Fruit fly (Drosophila melanogaster) whole organism, embryonic: ENCODE measurements around the gene Oatp26F.

Experiments
- Aef1 ChIP-seq: fragments of 200-800 bp; sonication (Bioruptor generic); IDR thresholded peaks from 3 replicates; pipeline ENCODE4 v1.3.6; 2022; ENCODE audit warnings: missing biosample characterization, missing genetic modification characterization
- Asciz ChIP-seq: fragments of 200-800 bp; sonication (Bioruptor generic); optimal IDR thresholded peaks from 2 replicates; lab custom pipeline; 2017; ENCODE audit warnings: missing biosample characterization, mild to moderate bottlenecking, missing genetic modification characterization, missing genetic modification reagents
- Blimp-1 ChIP-seq: fragments of 200-800 bp; sonication (Bioruptor generic); optimal IDR thresholded peaks from 3 replicates; lab custom pipeline; 2018; ENCODE audit warnings: missing biosample characterization, missing genetic modification characterization, mild to moderate bottlenecking, moderate library complexity, missing genetic modification reagents
- CG10267 ChIP-seq: fragments of 200-800 bp; sonication (Bioruptor generic); optimal IDR thresholded peaks from 2 replicates; lab custom pipeline; 2018; ENCODE audit warnings: missing biosample characterization, mild to moderate bottlenecking, missing genetic modification characterization, moderate library complexity
- CG10979 ChIP-seq: fragments of 200-800 bp; sonication (Bioruptor generic); optimal IDR thresholded peaks from 2 replicates; lab custom pipeline; 2018; ENCODE audit warnings: missing biosample characterization, mild to moderate bottlenecking, missing genetic modification characterization, moderate library complexity
- CG1233 ChIP-seq: fragments of 200-800 bp; sonication (Bioruptor generic); optimal IDR thresholded peaks from 4 replicates; lab custom pipeline; 2018; ENCODE audit warnings: missing biosample characterization, mild to moderate bottlenecking, missing genetic modification characterization
- CG13287 ChIP-seq: fragments of 200-800 bp; sonication (Bioruptor generic); IDR thresholded peaks from 2 replicates; pipeline ENCODE4 v1.3.6; 2022; ENCODE audit warnings: missing biosample characterization, missing genetic modification characterization; ENCODE audit not compliant: partially characterized antibody
- CG13296 ChIP-seq: fragments of 200-800 bp; sonication (Bioruptor generic); optimal IDR thresholded peaks from 3 replicates; lab custom pipeline; 2018; ENCODE audit warnings: missing biosample characterization, mild to moderate bottlenecking, missing genetic modification characterization
- CG15696 ChIP-seq: fragments of 200-800 bp; sonication (Bioruptor generic); optimal IDR thresholded peaks from 2 replicates; lab custom pipeline; 2019; ENCODE audit warnings: missing biosample characterization, mild to moderate bottlenecking, missing genetic modification characterization, moderate library complexity
- CG17359 ChIP-seq: fragments of 200-800 bp; sonication (Bioruptor generic); optimal IDR thresholded peaks from 3 replicates; lab custom pipeline; 2018; ENCODE audit warnings: missing biosample characterization, mild to moderate bottlenecking, missing genetic modification characterization, moderate library complexity
- CG17612 ChIP-seq: fragments of 200-800 bp; sonication (Bioruptor generic); IDR thresholded peaks from 2 replicates; pipeline ENCODE4 v1.3.6; 2022; ENCODE audit warnings: missing biosample characterization, missing genetic modification characterization
- CG17829 ChIP-seq: fragments of 200-800 bp; optimal IDR thresholded peaks from 2 replicates; lab custom pipeline; 2019; ENCODE audit warnings: missing biosample characterization, mild to moderate bottlenecking, missing genetic modification characterization, moderate library complexity
- CG2678 ChIP-seq: fragments of 200-800 bp; sonication (Bioruptor generic); optimal IDR thresholded peaks from 3 replicates; lab custom pipeline; 2019; ENCODE audit warnings: missing biosample characterization, mild to moderate bottlenecking, missing genetic modification characterization, moderate library complexity
- CG2889 ChIP-seq: fragments of 200-800 bp; sonication (Bioruptor generic); IDR thresholded peaks from 3 replicates; pipeline ENCODE4 v1.3.6; 2022; ENCODE audit warnings: missing biosample characterization, missing genetic modification characterization
- CG3726 ChIP-seq: fragments of 200-800 bp; sonication (Bioruptor generic); IDR thresholded peaks from 3 replicates; pipeline ENCODE4, ENCODE4 v1.3.6; 2022; ENCODE audit warnings: missing biosample characterization, missing genetic modification characterization
- CG5953 ChIP-seq: fragments of 200-800 bp; sonication (Bioruptor generic); IDR thresholded peaks from 2 replicates; pipeline ENCODE4 v1.3.6; 2022; ENCODE audit warnings: missing biosample characterization, missing genetic modification characterization
- CG6175 ChIP-seq: fragments of 200-800 bp; sonication (Bioruptor generic); IDR thresholded peaks from 3 replicates; pipeline ENCODE4 v1.3.6; 2022; ENCODE audit warnings: missing biosample characterization, missing genetic modification characterization
- CG8359 ChIP-seq: fragments of 200-800 bp; sonication (Bioruptor generic); optimal IDR thresholded peaks from 2 replicates; lab custom pipeline; 2017; ENCODE audit warnings: missing biosample characterization, mild to moderate bottlenecking, missing genetic modification characterization, borderline replicate concordance
- CG9609 ChIP-seq: fragments of 200-800 bp; sonication (Bioruptor generic); optimal IDR thresholded peaks from 3 replicates; lab custom pipeline; 2016; ENCODE audit warnings: missing biosample characterization, missing genetic modification characterization
- Camta ChIP-seq: fragments of 200-800 bp; sonication (Bioruptor generic); optimal IDR thresholded peaks from 2 replicates; lab custom pipeline; 2016; ENCODE audit warnings: missing biosample characterization, missing genetic modification characterization
- D ChIP-seq, 2 experiments: fragments of 200-800 bp in 1 of 2; fragments of >200 bp in 1 of 2; sonication (Bioruptor generic) in 1 of 2; optimal IDR thresholded peaks; 2 replicates in 1 of 2; 3 replicates in 1 of 2; lab custom pipeline; 2017; ENCODE audit warnings: mild to moderate bottlenecking in 1 of 2, missing biosample characterization in 1 of 2, missing genetic modification characterization in 1 of 2, missing genetic modification reagents in 1 of 2
- Dfd ChIP-seq, 2 experiments: fragments of >200 bp; optimal IDR thresholded peaks; 2 replicates each; lab custom pipeline; 2017; ENCODE audit warnings: missing biosample characterization in 2 of 2, missing genetic modification characterization in 2 of 2
- Drgx ChIP-seq: fragments of 200-800 bp; sonication (Bioruptor generic); IDR thresholded peaks from 2 replicates; pipeline ENCODE4 v1.3.6; 2022; ENCODE audit warnings: missing biosample characterization, missing genetic modification characterization
- Fer2 ChIP-seq: fragments of 200-800 bp; sonication (Bioruptor generic); optimal IDR thresholded peaks from 2 replicates; lab custom pipeline; 2018; ENCODE audit warnings: missing biosample characterization, mild to moderate bottlenecking, missing genetic modification characterization, moderate library complexity
- HLH4C ChIP-seq: fragments of 200-800 bp; sonication (Bioruptor generic); IDR thresholded peaks from 3 replicates; pipeline ENCODE4 v1.3.6; 2022; ENCODE audit warnings: missing biosample characterization, missing genetic modification characterization; ENCODE audit not compliant: partially characterized antibody
- Hr51 ChIP-seq, 2 experiments: fragments of 200-800 bp; sonication (Bioruptor generic); optimal IDR thresholded peaks; 2 replicates in 1 of 2; 3 replicates in 1 of 2; lab custom pipeline; 2016 to 2018; ENCODE audit warnings: missing biosample characterization in 2 of 2, missing genetic modification characterization in 2 of 2, mild to moderate bottlenecking in 1 of 2, moderate library complexity in 1 of 2
- Jarid2 ChIP-seq: fragments of 200-800 bp; sonication (Bioruptor generic); optimal IDR thresholded peaks from 3 replicates; lab custom pipeline; 2017; ENCODE audit warnings: mild to moderate bottlenecking, missing biosample characterization, missing genetic modification reagents, missing genetic modification characterization
- MESR4 ChIP-seq: fragments of 200-800 bp; sonication (Bioruptor generic); optimal IDR thresholded peaks from 2 replicates; lab custom pipeline; 2018; ENCODE audit warnings: missing biosample characterization, mild to moderate bottlenecking, missing genetic modification characterization, moderate library complexity
- Mes4 ChIP-seq: fragments of 200-800 bp; sonication (Bioruptor generic); optimal IDR thresholded peaks from 2 replicates; lab custom pipeline; 2016; ENCODE audit warnings: missing biosample characterization, missing genetic modification characterization
- NfI ChIP-seq: fragments of 200-800 bp; sonication (Bioruptor generic); optimal IDR thresholded peaks from 3 replicates; lab custom pipeline; 2018; ENCODE audit warnings: missing biosample characterization, mild to moderate bottlenecking, missing genetic modification characterization, moderate library complexity
- ash1 ChIP-seq: fragments of 200-800 bp; sonication (Bioruptor generic); optimal IDR thresholded peaks from 2 replicates; lab custom pipeline; 2018; ENCODE audit warnings: missing biosample characterization, mild to moderate bottlenecking, missing genetic modification characterization
- crc ChIP-seq: fragments of 200-800 bp; sonication (Bioruptor generic); optimal IDR thresholded peaks from 2 replicates; lab custom pipeline; 2016; ENCODE audit warnings: missing biosample characterization, missing genetic modification characterization
- crp ChIP-seq, 2 experiments: fragments of 200-800 bp; sonication (Bioruptor generic); optimal IDR thresholded peaks; 2 replicates in 1 of 2; 3 replicates in 1 of 2; lab custom pipeline; 2017; ENCODE audit warnings: missing biosample characterization in 2 of 2, missing genetic modification characterization in 2 of 2, mild to moderate bottlenecking in 1 of 2, moderate library complexity in 1 of 2
- gem ChIP-seq: fragments of 200-800 bp; sonication (Bioruptor generic); optimal IDR thresholded peaks from 2 replicates; lab custom pipeline; 2019; ENCODE audit warnings: missing biosample characterization, mild to moderate bottlenecking, missing genetic modification characterization, moderate library complexity
- hbn ChIP-seq: fragments of 200-800 bp; sonication (Bioruptor generic); IDR thresholded peaks from 2 replicates; pipeline ENCODE4 v1.3.6; 2022; ENCODE audit warnings: missing biosample characterization, missing genetic modification characterization; ENCODE audit not compliant: partially characterized antibody
- ind ChIP-seq: fragments of 200-800 bp; sonication (Bioruptor generic); optimal IDR thresholded peaks from 3 replicates; lab custom pipeline; 2016; ENCODE audit warnings: missing biosample characterization, missing genetic modification characterization
- knrl ChIP-seq: fragments of 200-800 bp; sonication (Bioruptor generic); IDR thresholded peaks from 3 replicates; pipeline ENCODE4 v1.3.6; 2022; ENCODE audit warnings: missing biosample characterization, missing genetic modification characterization; ENCODE audit not compliant: partially characterized antibody
- maf-S ChIP-seq: fragments of 200-800 bp; sonication (Bioruptor generic); optimal IDR thresholded peaks from 2 replicates; lab custom pipeline; 2016; ENCODE audit warnings: missing biosample characterization, missing genetic modification characterization
- pan ChIP-seq, 4 experiments: fragments of >200 bp in 3 of 4; fragments of 200-800 bp in 1 of 4; sonication (Bioruptor generic) in 1 of 4; optimal IDR thresholded peaks in 3 of 4; IDR thresholded peaks in 1 of 4; 2 replicates each; pipeline versions ENCODE4 v1.3.6 to Lab custom; 2017 to 2022; ENCODE audit warnings: missing biosample characterization in 2 of 4, missing genetic modification characterization in 2 of 4, mixed read lengths in 1 of 4
- repo ChIP-seq: fragments of 200-800 bp; sonication (Bioruptor generic); optimal IDR thresholded peaks from 2 replicates; lab custom pipeline; 2016; ENCODE audit warnings: missing biosample characterization, missing genetic modification characterization
- row ChIP-seq: fragments of 200-800 bp; sonication (Bioruptor generic); IDR thresholded peaks from 3 replicates; pipeline ENCODE4 v1.3.6; 2022; ENCODE audit warnings: missing biosample characterization, missing genetic modification characterization
- sens-2 ChIP-seq: fragments of 200-800 bp; sonication (Bioruptor generic); IDR thresholded peaks from 2 replicates; pipeline ENCODE4 v1.3.6; 2022; ENCODE audit warnings: missing biosample characterization, missing genetic modification characterization
- slou ChIP-seq: fragments of 200-800 bp; sonication (Bioruptor generic); optimal IDR thresholded peaks from 3 replicates; lab custom pipeline; 2016; ENCODE audit warnings: missing biosample characterization, missing genetic modification characterization
- slp2 ChIP-seq: fragments of 200-800 bp; sonication (Bioruptor generic); optimal IDR thresholded peaks from 2 replicates; lab custom pipeline; 2016; ENCODE audit warnings: missing biosample characterization, missing genetic modification characterization
- sna ChIP-seq: fragments of 200-800 bp; sonication (Bioruptor generic); IDR thresholded peaks from 2 replicates; pipeline ENCODE4 v1.3.6; 2022; ENCODE audit warnings: missing biosample characterization, missing genetic modification characterization; ENCODE audit not compliant: partially characterized antibody
- trem ChIP-seq: fragments of 200-800 bp; optimal IDR thresholded peaks from 3 replicates; lab custom pipeline; 2019; ENCODE audit warnings: missing biosample characterization, mild to moderate bottlenecking, missing genetic modification characterization, moderate library complexity
- zf30C ChIP-seq: fragments of 200-800 bp; sonication (Bioruptor generic); optimal IDR thresholded peaks from 3 replicates; lab custom pipeline; 2018; ENCODE audit warnings: missing biosample characterization, mild to moderate bottlenecking, missing genetic modification characterization

The Oatp26F gene

DNA sequence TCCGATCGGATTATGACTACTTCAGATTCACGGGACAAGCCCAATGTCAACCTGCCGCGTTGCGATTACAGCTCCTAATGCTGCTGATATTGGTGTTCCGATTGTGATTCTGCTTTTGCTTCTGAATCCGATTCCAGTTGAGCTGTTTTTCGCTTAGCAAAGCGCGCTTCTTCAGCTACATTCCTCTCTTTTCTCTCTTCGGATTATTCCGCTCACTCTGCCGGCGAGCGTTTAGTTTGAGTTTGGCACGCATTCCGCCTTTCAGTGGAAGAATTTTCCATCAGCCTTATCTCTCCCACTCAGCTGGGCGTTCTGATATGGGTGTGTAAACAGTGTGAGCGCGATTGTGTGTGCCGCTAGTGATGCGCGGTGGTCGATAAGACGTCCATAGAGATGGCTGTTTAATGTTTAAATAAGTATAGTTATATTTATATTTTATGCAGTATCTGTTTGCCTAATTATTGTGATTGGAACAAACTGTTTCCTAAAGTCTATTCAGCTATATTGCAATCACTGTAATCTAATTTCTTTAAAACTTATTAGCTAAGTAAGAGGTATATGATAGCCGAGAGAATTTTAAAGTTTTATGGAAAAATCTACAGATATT lies 35.6 kb upstream of the Oatp26F start, which contains the start of gene Galt (continued):
- TF ChIP-seq repo (no peak), Asciz (GFP tag; lab: Kevin White, UChicago) (peak; percentile 6), CG13287 (GFP tag; lab: Robert Waterston, UW) (peak; percentile 81), CG3726 (no peak), CG17612 (GFP tag; lab: Robert Waterston, UW) (no peak), CG9609 (GFP tag; lab: Kevin White, UChicago) (no peak), pan (optimal IDR thresholded peaks at IDR 0.05; lab: Kevin White, UChicago) (no peak), pan (GFP tag; optimal IDR thresholded peaks at IDR 0.05 in 1 of 2, IDR thresholded peaks at IDR 0.05 in 1 of 2) (peak in 1 of 2 experiments; percentile 29), MESR4 (peak; percentile 33), Drgx (GFP tag; lab: Robert Waterston, UW) (no peak), CG5953 (GFP tag; lab: Robert Waterston, UW) (no peak), maf-S (no peak), Aef1 (no peak), NfI (peak; percentile 20), Camta (no peak), trem (tag; lab: Kevin White, UChicago) (peak; percentile 19), Blimp-1 (GFP tag; lab: Kevin White, UChicago) (no peak), CG10267 (tag; lab: Kevin White, UChicago) (peak; percentile 66), gem (tag; lab: Kevin White, UChicago) (no peak), row (GFP tag; lab: Robert Waterston, UW) (peak; percentile 78), sens-2 (GFP tag; lab: Robert Waterston, UW) (no peak), CG17359 (tag; lab: Kevin White, UChicago) (peak; percentile 19), crc (no peak), CG2889 (GFP tag; lab: Robert Waterston, UW) (no peak), ind (GFP tag; lab: Kevin White, UChicago) (no peak), Dfd (GFP tag; optimal IDR thresholded peaks at IDR 0.05; lab: Kevin White, UChicago) (no peak), sna (GFP tag; lab: Robert Waterston, UW) (peak; percentile 80; the same call in 1 of the 2 replicates), slou (GFP tag; lab: Kevin White, UChicago) (no peak), zf30C (no peak), Hr51 (GFP tag; optimal IDR thresholded peaks at IDR 0.05; lab: Kevin White, UChicago) (no peak), Jarid2 (GFP tag; lab: Kevin White, UChicago) (peak; percentile 18), CG8359 (no peak), CG6175 (no peak), crp (GFP tag; optimal IDR thresholded peaks at IDR 0.05; lab: Kevin White, UChicago) (peak in 1 of 2 experiments; percentile 73), Mes4 (GFP tag; lab: Kevin White, UChicago) (no peak), hbn (peak; percentile 37; the same call in 1 of the 2 replicates), CG2678 (no peak), ash1 (GFP tag; lab: Kevin White, UChicago) (no peak), CG1233 (GFP tag; lab: Kevin White, UChicago) (peak; percentile 46), slp2 (no peak), CG15696 (tag; lab: Kevin White, UChicago) (peak; percentile 36), D (optimal IDR thresholded peaks at IDR 0.05; lab: Kevin White, UChicago) (no peak), D (GFP tag; optimal IDR thresholded peaks at IDR 0.05; lab: Kevin White, UChicago) (peak; percentile 27), CG13296 (peak; percentile 66), HLH4C (GFP tag; lab: Robert Waterston, UW) (peak; percentile 94), CG10979 (tag; lab: Kevin White, UChicago) (peak; percentile 32), CG17829 (tag; lab: Kevin White, UChicago) (peak; percentile 64), Fer2 (tag; lab: Kevin White, UChicago) (no peak), knrl (GFP tag; lab: Robert Waterston, UW) (peak; percentile 54; the same call in 2 of the 3 replicates)
